Worm (Caenorhabditis elegans): ENCODE data around the gene W08A12.2.

The W08A12.2 gene

DNA sequence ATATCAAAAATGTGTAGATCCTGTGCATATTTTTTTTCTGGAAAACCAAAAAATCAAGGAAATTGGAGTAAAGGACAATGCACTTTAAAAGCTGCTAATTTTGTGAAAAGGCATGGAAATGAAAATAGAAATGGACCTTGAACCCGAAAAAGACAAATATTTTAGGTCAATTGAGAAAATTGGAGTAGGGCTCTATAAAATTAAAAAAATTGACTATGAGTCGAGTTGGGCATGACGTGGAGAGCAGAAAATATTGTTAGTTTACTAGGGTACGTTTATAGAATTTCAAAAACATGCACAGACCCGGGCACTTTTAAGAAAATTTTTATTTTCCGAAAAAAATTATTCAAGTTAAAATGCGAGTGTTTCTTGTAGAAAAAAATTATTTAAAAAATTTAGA is 26.2 kb downstream of the W08A12.2 start, which contains the start of gene acr-23:
Gene acr-23, minus strand, starts transcription at position 101 of the 400 bp plus-strand sequence.
- no peak for TF ChIP-seq lin-39 (tag; optimal IDR thresholded peaks at IDR 0.05)
- TF ChIP-seq nhr-90 (tag; optimal IDR thresholded peaks at IDR 0.05; ENCODE audit: poor library complexity): no peak
- TF ChIP-seq ztf-4 (tag; optimal IDR thresholded peaks at IDR 0.05): no peak
- TF ChIP-seq lir-3 (tag; optimal IDR thresholded peaks at IDR 0.05; ENCODE audit: poor library complexity): no peak
- TF ChIP-seq skn-1 (tag; optimal IDR thresholded peaks at IDR 0.05): no peak
- no peak for TF ChIP-seq nhr-20 (tag; optimal IDR thresholded peaks at IDR 0.05)
- TF ChIP-seq lin-13 (GFP tag; optimal IDR thresholded peaks at IDR 0.05): no peak
- TF ChIP-seq nhr-84 (tag; optimal IDR thresholded peaks at IDR 0.05): no peak
- no peak for TF ChIP-seq pax-3 (tag; optimal IDR thresholded peaks at IDR 0.05)
- TF ChIP-seq hlh-17 (GFP tag; optimal IDR thresholded peaks at IDR 0.05; ENCODE audit: borderline replicate concordance): no peak
- no peak for TF ChIP-seq ztf-11 (tag; optimal IDR thresholded peaks at IDR 0.05)
- TF ChIP-seq nhr-11 (tag; optimal IDR thresholded peaks at IDR 0.05): no peak
- no peak for TF ChIP-seq rnt-1 (tag; optimal IDR thresholded peaks at IDR 0.05)
- TF ChIP-seq unc-30 (tag; optimal IDR thresholded peaks at IDR 0.05): no peak
- TF ChIP-seq nhr-77 (tag; optimal IDR thresholded peaks at IDR 0.05): no peak
- no peak for TF ChIP-seq ceh-63 (GFP tag; optimal IDR thresholded peaks at IDR 0.05)
- no peak for TF ChIP-seq nhr-19 (GFP tag; conservative IDR thresholded peaks at IDR 0.05)
- no peak for TF ChIP-seq zag-1 (tag; optimal IDR thresholded peaks at IDR 0.05)
- TF ChIP-seq nhr-76 (tag; optimal IDR thresholded peaks at IDR 0.05): no peak
- no peak for TF ChIP-seq elt-3 (tag; optimal IDR thresholded peaks at IDR 0.05)

DNA sequence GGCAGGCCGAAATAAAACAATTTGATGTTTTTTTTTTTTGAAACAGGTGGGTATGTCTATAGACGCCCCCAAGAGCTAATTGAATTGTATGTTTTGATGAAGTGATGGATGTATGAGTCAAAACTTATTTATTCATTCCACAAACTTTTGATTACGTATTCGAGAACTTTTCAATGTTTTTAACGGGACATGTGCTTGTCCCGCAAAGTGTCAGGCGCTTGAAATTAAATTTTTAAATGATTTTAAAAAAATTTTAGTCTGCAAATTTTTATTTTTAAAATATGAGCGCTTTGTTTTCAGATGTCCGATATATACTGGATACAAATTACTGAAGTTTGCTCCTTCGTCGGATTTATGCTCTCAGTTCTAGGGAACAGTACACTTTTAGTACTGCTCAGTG is 36.2 kb downstream of the W08A12.2 start, which contains the start of gene str-114:
Gene str-114, plus strand, starts transcription at position 301 of the 400 bp plus-strand sequence.
- TF ChIP-seq C04F5.9 (tag; optimal IDR thresholded peaks at IDR 0.05): no peak
- no peak for TF ChIP-seq aly-2 (tag; optimal IDR thresholded peaks at IDR 0.05)
- no peak for TF ChIP-seq nhr-19 (GFP tag; conservative IDR thresholded peaks at IDR 0.05)
- no peak for TF ChIP-seq pax-3 (tag; optimal IDR thresholded peaks at IDR 0.05)
- no peak for TF ChIP-seq efl-3 (GFP tag; optimal IDR thresholded peaks at IDR 0.05)
- TF ChIP-seq elt-2 (tag; optimal IDR thresholded peaks at IDR 0.05): no peak
- no peak for TF ChIP-seq hpl-2 (GFP tag; optimal IDR thresholded peaks at IDR 0.05)
- no peak for TF ChIP-seq F16B12.6 (tag; optimal IDR thresholded peaks at IDR 0.05)
- TF ChIP-seq efl-1 (optimal IDR thresholded peaks at IDR 0.05): no peak
- no peak for TF ChIP-seq efl-1 (GFP tag; optimal IDR thresholded peaks at IDR 0.05 in 1 of 2)
- no peak for TF ChIP-seq egl-13 (tag; optimal IDR thresholded peaks at IDR 0.05)
- TF ChIP-seq mef-2 (tag; optimal IDR thresholded peaks at IDR 0.05): no peak
- TF ChIP-seq unc-62 (GFP tag; optimal IDR thresholded peaks at IDR 0.05): no peak
- no peak for TF ChIP-seq hlh-4 (tag; optimal IDR thresholded peaks at IDR 0.05)
- no peak for TF ChIP-seq tlp-1 (tag; optimal IDR thresholded peaks at IDR 0.05)
- TF ChIP-seq unc-86 (tag; optimal IDR thresholded peaks at IDR 0.05): no peak
- no peak for TF ChIP-seq nhr-84 (tag; optimal IDR thresholded peaks at IDR 0.05)
- no peak for TF ChIP-seq nhr-76 (tag; optimal IDR thresholded peaks at IDR 0.05)
- no peak for TF ChIP-seq nhr-237 (tag; optimal IDR thresholded peaks at IDR 0.05)
- no peak for TF ChIP-seq zag-1 (tag; optimal IDR thresholded peaks at IDR 0.05)
- TF ChIP-seq nhr-85 (tag): no peak

- TF ChIP-seq unc-86 (tag; optimal IDR thresholded peaks at IDR 0.05): no peak
- TF ChIP-seq egl-13 (tag; optimal IDR thresholded peaks at IDR 0.05): no peak
- no peak for TF ChIP-seq elt-3 (tag; optimal IDR thresholded peaks at IDR 0.05)
- no peak for TF ChIP-seq F16B12.6 (tag; optimal IDR thresholded peaks at IDR 0.05)
These were observed 37.8 kb downstream of the W08A12.2 start, which contains the start of gene F59B1.10 for ce11 chrV:3647862-3648261. TSS of gene F59B1.10 (minus strand) at chrV:3647962.

DNA sequence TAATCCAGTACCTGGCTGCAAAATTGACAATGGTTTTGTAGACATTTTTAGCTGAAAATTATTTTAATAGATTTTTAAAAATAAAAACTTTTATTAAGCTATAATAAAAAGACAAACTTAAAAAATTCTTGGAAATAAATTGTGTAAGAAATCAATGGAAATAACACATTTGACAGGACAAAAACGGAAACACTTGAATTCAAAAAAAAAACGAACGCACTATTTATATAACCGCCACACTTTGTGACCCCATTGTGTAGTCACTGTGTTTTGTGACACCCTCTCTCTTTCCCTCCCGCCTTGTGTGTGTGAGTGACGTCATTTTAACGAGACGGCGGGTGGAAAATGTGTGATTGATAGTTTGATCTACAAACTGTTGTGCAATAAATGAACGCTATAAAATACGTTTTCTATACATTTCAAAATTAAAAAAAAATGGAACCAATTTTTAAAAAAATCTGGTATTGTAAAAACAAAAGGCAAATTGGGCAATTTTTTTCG is 41.4 kb downstream of the W08A12.2 start, which contains the start of gene F59B1.8:
Gene F59B1.8, minus strand, starts transcription at position 51 of the 501 bp plus-strand sequence.
- TF ChIP-seq snu-23 (GFP tag; optimal IDR thresholded peaks at IDR 0.05) (peak; percentile 55), sox-4 (tag; optimal IDR thresholded peaks at IDR 0.05) (no peak), efl-3 (GFP tag; optimal IDR thresholded peaks at IDR 0.05) (no peak), nhr-28 (tag; optimal IDR thresholded peaks at IDR 0.05) (no peak), nhr-12 (tag; optimal IDR thresholded peaks at IDR 0.05) (no peak), hpl-2 (GFP tag; optimal IDR thresholded peaks at IDR 0.05) (no peak), lsy-2 (tag; optimal IDR thresholded peaks at IDR 0.05) (peak in 1 of 2 experiments; percentile 15), nhr-90 (tag; optimal IDR thresholded peaks at IDR 0.05; ENCODE audit: poor library complexity) (peak; percentile 53), ztf-11 (tag; optimal IDR thresholded peaks at IDR 0.05) (no peak), ceh-90 (tag; optimal IDR thresholded peaks at IDR 0.05) (no peak), fos-1 (tag; optimal IDR thresholded peaks at IDR 0.05) (no peak), hlh-4 (tag; optimal IDR thresholded peaks at IDR 0.05) (no peak), ceh-82 (tag; optimal IDR thresholded peaks at IDR 0.05) (peak in 2 of 3 experiments; percentile 7 to 36), dpl-1 (GFP tag; optimal IDR thresholded peaks at IDR 0.05) (peak in 2 of 3 experiments; percentile 17 to 22), snpc-4 (tag; optimal IDR thresholded peaks at IDR 0.05) (no peak), irx-1 (tag; optimal IDR thresholded peaks at IDR 0.05) (no peak), nhr-84 (tag; optimal IDR thresholded peaks at IDR 0.05) (no peak), isw-1 (GFP tag; IDR thresholded peaks at IDR 0.05) (no peak)

Data from whole organism, L1 larva.